Worm (Caenorhabditis elegans): ENCODE results near the gene lig-1.
A peak's percentile ranks its signal among the peaks of the same experiment; 100 is the strongest.

DNA sequence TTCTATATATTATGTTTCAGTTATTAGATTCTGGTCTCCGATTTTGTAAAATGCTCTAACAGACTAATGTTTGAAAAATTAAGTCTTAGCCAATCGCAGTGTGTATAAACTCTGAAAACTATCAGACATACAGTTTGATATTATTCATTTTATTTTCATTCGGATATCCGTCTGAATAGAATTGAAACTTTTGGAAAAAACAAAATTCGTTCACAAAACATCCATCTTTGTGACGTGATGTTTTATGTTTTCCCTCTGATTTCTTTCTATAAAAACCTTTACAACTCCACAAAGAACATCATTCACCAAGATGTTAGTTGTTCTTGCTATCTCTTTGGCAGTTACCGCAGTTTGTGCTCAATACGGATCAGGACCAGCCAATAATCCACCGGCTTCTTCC lies 20.4 kb upstream of the lig-1 start, which contains the start of gene ule-3:
- peak in 1 of 2 experiments; percentile 32 for TF ChIP-seq unc-62 (GFP tag; optimal IDR thresholded peaks at IDR 0.05 in 1 of 2)
- no peak for TF ChIP-seq unc-62 (tag; optimal IDR thresholded peaks at IDR 0.05)
- no peak for TF ChIP-seq nhr-28 (tag; optimal IDR thresholded peaks at IDR 0.05)
- no peak for TF ChIP-seq nhr-11 (tag; optimal IDR thresholded peaks at IDR 0.05)
- TF ChIP-seq mep-1 (tag; optimal IDR thresholded peaks at IDR 0.05), result no peak
- no peak for TF ChIP-seq snpc-4 (tag; optimal IDR thresholded peaks at IDR 0.05)
- no peak for TF ChIP-seq dve-1 (tag; optimal IDR thresholded peaks at IDR 0.05; ENCODE audit: insufficient read depth)
- TF ChIP-seq saeg-2 (GFP tag; IDR thresholded peaks at IDR 0.05), result no peak
- no peak for TF ChIP-seq nhr-77 (tag; optimal IDR thresholded peaks at IDR 0.05)
- no peak for TF ChIP-seq ama-1 (optimal IDR thresholded peaks at IDR 0.05)
- no peak for TF ChIP-seq ZK337.2 (GFP tag; IDR thresholded peaks at IDR 0.05)
- TF ChIP-seq pqm-1 (tag; optimal IDR thresholded peaks at IDR 0.05), result no peak
- TF ChIP-seq lin-15B (tag; optimal IDR thresholded peaks at IDR 0.05), result no peak
- no peak for TF ChIP-seq nhr-6 (tag; optimal IDR thresholded peaks at IDR 0.05)
